Worm (Caenorhabditis elegans) whole organism, dauer: ENCODE results near the gene hipr-1.

ENCODE experiments used
- unc-62 ChIP-seq: sonication (generic microtip); optimal IDR thresholded peaks from 2 replicates; lab custom pipeline; 2017; ENCODE audit warnings: missing biosample characterization, missing genetic modification reagents, missing genetic modification characterization

hipr-1 gene

DNA sequence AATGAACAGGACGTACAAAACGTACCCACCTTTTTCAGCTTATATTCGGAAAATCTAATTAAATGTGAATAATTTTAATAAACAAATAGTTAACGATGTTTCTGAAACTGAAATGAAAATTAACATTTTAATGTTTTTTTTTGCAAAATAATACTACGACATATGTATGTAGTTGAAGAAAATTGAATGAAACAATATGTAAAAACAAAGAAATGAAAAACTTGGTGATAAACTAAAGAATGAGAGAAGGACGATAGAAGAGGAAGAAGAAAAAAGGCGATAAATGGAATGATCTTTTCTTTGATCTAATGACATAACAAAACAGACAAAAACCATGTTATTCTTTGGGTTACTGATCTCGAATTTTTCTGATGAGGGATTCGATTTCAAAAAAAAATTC is 9.7 kb upstream of the hipr-1 start, which contains the start of gene B0303.11:
Gene B0303.11, minus strand, starts transcription at position 101 of the 400 bp plus-strand sequence.
- no peak for TF ChIP-seq unc-62 (GFP tag; lab: Kevin White, UChicago)

DNA sequence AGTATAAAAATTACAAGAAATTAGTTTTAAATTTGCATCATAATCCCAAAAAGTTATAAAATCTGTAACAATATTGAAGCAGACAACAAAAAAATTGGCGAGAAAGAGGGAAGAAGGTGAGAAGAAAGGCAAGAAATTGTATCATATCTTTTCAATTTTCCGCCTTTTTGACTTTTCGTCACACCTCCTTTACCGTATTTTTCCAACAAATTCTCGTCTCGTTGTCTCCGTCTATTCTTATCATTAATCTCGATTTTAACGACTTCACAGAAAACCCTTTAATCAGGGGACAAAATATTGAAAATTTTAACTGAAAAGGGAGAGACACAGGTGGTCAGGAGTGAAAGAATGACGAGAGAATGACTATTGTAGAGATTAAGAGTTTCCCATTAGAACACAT is 7.0 kb upstream of the hipr-1 start:
- TF ChIP-seq unc-62 (GFP tag; lab: Kevin White, UChicago), result no peak

DNA sequence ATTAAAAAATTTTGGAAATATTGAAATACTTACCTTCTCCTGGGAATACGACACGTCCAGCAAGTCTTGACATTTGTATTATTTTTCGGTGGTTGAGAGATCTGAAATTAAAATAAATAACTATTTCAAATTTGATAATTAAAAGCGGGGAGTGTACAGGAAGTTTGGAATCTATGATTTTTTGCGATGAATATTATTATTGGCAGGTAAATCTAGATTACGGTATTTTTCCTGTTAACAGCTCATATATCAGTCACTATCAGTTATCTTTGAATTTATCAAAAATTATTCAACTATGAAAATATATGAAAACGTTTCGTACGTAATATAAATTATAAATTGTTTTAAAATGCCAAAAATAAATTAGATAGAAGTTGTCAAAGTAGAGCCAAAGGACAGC is 3.9 kb upstream of the hipr-1 start, which contains the start of gene B0303.14:
Gene B0303.14, minus strand, starts transcription at position 101 of the 400 bp plus-strand sequence.
- no peak for TF ChIP-seq unc-62 (GFP tag; lab: Kevin White, UChicago)

DNA sequence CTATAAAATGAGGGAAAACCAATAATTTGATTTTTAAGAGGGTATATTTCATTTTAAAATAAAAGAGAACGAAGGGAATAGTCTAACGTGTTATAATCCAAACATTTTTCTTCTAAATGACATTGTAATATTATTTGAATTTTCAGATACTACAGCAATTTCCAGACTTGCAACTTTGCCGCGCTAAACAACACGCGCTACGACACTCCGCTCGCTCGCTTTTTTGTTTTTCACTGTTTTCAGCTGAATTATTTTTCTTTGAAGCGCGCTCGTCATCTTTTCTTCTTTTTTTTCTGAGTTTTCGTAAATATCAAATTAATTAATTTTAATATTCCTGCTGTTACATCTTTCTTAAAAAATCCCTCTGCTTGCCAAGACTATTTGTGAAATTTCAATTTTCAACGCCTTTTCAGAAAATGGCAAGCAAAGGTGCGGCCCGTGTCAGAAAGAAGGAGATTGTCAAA is 2.7 kb upstream of the hipr-1 start, which contains the start of gene mrpl-11:
Gene mrpl-11, plus strand, starts transcription at position 414 of the 464 bp plus-strand sequence.
- TF ChIP-seq unc-62 (GFP tag; lab: Kevin White, UChicago), result no peak

DNA sequence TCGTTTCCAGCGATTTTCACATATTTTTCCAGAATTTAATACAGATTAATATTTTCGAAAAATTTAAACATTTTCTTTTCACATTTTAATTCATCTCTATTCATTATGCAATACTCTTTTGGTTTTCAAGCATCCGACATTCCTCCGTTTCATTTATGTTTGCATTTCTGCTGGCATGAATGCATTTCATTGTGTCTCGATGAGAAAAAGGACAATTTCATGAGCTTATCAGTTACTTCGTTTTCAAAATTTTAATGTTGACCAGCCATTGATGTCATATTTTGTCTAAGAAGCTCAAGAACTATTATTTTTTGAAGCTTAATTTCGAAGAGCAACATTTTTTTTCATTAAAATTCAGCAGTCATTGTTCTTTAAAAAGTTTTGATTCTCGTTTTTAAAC is 1.4 kb upstream of the hipr-1 start:
- TF ChIP-seq unc-62 (GFP tag; lab: Kevin White, UChicago), result no peak

DNA sequence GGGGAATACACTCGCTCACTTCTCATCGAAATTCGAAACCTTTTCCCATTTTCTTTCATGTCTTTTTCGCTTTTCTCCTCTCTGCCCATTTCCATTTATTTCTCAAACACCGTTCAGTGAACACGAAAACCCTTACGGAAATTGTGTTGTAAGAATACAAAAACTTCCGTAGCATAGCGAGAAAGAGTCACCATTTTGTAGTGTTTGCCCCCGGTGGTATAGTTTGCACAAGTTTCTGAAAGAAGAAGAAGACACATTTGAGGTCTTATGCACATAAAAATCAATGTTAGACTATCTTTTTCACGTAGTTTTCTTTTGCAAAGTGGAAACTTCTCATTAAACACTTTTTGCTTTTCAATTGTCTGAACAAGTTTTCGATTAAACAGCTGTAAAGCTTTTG is 897 bp upstream of the hipr-1 start:
- no peak for TF ChIP-seq unc-62 (GFP tag; lab: Kevin White, UChicago)

DNA sequence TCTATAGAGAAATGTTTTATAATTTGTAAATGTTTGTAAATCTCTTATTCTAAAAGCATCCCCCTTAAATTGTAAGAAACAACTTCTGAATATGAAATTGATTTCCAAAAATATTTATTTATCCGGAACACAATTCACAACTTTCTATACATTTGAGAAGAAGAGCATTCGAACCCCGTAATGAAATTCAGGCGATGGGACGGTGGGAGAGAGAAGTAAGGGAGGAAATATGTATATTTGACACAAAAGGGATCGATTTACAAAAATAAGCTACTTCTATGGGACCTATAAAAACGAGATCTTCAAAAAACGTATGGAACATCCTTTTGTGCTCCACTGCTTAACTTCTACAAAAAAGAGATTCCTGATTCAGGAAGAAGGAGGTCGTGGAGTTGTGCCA is 5.2 kb downstream of the hipr-1 start:
- no peak for TF ChIP-seq unc-62 (GFP tag; lab: Kevin White, UChicago)

DNA sequence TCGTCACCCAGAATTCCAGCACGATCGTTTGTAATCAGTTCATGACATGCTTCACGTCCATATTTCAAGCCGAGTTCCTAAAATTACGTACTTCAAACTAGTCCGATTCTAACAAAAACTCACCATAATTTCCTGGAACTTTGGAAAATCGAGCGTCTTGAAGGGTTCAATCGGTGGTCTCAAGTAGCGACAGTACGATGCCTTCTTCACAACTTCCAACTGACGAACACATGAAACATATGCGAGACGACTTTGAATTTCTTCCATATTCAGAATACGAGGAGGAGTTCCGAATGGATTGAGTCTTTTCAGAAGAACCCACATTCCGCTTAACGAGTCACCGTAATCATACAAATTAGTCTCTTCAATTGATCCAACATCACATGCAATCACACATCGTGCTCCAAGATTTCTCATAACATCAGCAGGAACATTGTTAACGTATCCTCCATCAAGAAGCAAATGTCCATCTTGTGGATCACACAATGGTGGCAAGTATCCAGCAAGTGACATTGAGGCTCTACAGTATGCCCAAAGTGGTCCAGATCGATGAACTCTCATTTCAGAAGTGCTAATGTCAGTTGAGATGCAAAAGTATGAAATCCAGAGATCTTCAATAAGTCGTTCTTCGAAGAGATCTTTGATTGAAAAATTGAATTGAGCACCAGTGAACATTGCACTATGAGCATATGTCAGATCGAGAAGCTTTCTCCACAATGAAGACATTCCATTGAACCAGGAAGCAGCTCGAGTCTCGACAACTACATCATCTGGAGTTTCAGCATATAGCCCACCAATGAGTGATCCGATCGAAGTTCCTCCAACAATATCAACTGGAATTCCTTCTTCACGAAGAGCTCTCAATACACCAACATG is 6.3 kb downstream of the hipr-1 start:
- no peak for TF ChIP-seq unc-62 (GFP tag; lab: Kevin White, UChicago)

DNA sequence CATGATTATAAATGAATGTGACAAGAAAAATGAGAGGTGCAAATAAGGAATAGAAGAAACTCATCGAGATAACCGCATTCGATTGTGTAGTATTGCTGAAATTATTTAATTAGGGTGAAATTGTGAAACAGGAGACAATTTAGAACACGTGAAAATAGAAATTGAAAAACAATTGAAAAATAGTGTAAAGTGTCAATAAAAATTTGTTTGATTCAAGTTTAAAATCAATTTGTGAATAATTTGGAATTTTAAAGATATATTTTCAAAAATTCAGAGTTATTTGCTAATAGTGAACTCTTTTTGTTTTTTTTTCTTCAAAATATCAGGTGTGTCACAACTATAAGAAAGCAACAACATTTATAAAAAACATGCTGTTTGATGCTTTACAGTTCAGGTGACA is 11.3 kb downstream of the hipr-1 start, which contains the start of gene ZK370.4:
Gene ZK370.4, minus strand, starts transcription at position 101 of the 400 bp plus-strand sequence.
- no peak for TF ChIP-seq unc-62 (GFP tag; lab: Kevin White, UChicago)

DNA sequence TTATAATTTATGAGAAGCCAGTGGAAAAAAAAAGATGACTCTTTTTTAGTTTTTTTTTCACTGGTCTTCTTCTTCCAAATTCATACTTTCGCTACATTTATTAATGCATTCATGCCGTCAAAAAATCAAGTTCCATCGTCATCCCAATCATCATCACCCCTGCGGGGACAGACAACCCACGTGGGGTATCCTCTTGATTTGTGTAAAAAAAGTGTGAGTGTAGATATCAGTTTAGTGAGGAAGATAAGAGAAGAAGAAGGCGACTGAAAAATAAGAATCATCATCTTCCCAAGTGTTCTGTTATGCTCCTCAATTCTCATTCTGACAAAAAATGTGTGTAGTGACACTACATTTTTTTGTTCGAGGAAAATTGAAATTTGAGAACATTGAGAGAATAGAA is 12.0 kb downstream of the hipr-1 start:
- TF ChIP-seq unc-62 (GFP tag; lab: Kevin White, UChicago), result no peak

DNA sequence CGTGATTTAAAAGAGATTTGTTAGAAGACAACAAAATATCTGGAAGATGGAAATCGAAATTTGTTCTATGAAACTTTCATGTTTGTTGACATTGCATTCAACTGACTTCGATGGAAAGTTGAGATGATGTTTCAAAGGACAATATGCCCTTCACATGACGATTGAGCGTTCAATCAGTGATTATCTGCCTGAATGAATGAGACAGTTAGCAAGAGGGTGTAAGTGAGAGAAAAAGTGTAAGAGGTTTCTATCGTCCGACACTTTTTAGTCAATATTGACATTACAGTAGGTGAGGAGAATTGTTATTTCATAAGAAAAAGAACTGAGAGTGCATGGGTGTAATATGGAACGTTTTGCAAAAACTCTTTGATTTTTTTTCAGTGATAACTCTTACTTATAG is 13.2 kb downstream of the hipr-1 start:
- TF ChIP-seq unc-62 (GFP tag; lab: Kevin White, UChicago), result no peak

DNA sequence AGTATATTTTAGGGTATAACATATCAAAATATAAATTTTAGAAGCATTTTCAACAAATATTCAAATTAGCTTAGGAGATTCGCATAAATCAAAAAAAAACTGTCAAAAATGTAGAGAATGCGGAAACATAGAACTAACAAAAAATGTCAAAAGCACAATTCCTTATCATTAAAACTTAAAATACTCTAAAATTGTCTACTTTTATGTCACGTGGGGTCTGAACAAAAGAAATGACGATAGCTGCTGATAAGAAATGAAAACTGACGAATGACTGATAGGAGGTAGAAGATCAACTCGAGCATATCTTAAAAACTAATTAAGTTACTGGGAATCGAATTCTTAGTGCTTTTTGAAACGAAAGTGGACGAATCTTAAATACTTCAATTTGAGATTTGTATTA is 13.7 kb downstream of the hipr-1 start:
- no peak for TF ChIP-seq unc-62 (GFP tag; lab: Kevin White, UChicago)

DNA sequence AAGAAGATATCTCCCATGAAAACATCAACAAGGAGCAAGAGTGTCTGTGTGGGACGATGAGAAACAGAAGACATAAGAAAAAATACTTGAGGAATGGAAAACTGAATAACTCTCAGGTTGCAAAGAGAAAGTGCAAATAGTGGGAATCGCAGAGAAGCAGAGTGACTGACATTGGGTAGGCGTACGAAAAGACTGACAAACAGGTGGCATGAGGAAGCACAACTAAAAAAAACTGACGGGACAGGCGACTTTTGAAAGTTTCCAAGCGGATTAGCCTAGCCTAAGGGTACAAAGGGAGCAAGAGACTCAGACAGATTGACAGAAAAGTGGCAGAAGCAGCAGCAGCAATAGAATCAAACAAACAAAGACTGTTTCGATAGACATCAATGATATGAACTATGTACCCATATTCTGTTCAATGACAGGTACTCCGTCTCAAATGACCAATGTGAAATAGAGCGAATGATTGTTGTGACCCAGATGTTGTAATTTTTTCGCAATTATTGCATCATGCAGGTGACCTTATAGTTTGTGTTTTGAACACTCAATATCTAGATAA is 14.4 kb downstream of the hipr-1 start:
- no peak for TF ChIP-seq unc-62 (GFP tag; lab: Kevin White, UChicago)

DNA sequence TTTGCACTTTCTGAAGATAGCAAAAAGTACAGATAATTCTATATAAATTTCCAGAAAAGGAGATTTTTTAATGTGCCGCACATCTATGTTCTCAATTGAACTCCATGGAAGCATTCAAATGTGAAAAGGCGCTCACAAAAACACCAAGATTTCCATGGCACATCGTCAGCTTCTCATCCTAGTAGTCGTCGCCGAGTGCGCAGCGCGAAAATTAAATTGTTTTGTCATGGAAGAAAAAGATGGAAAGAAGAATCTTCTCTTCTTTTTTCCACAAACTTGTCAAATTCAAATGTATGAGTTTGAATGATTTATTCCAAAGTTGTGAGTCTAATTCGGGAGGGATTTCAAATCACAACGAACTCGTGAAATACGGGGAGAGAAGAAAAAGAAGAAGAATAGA is 17.4 kb downstream of the hipr-1 start:
- TF ChIP-seq unc-62 (GFP tag; lab: Kevin White, UChicago), result no peak

DNA sequence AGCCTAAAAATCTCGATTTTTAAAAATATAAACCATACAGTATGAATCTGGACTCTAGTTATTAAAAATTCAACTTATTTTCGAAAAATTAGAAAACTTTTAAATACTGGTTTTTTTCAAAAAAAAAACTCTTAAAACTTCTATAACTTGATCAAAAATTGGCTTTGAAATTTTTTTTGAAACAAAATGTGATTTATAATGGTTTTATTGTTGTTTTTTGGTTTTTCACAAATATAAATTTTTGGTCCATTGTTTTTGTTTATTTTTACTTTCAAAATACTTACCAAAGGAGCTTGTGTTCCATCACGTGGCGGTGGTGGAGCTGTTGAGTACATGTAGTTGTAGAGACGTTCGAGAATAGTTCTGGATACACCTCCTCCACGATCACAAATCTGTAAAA is 18.3 kb downstream of the hipr-1 start:
- no peak for TF ChIP-seq unc-62 (GFP tag; lab: Kevin White, UChicago)

DNA sequence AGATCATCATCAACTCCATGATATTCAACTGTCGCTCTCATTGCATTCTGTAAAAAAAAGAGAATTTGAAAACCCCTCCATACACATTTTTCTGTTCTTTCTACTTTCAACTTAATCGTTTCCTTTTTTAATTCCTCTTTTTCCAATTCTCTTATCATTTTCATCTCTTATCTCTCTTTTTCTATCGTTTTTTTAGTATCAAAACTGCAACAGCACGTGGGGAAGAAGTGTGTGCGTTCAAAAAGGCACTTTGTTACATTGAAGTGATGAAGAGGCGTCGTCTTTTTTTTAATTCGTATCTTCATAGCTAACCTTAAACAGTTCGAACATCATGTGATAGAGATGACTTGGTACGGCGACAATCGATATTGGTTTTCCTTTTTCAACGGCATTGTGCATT is 19.1 kb downstream of the hipr-1 start:
- no peak for TF ChIP-seq unc-62 (GFP tag; lab: Kevin White, UChicago)
